Fruit fly (Drosophila melanogaster): Measurements from ENCODE around the gene Eip78C.
A peak's percentile ranks its signal among the peaks of the same experiment; 100 is the strongest.

Eip78C gene

DNA sequence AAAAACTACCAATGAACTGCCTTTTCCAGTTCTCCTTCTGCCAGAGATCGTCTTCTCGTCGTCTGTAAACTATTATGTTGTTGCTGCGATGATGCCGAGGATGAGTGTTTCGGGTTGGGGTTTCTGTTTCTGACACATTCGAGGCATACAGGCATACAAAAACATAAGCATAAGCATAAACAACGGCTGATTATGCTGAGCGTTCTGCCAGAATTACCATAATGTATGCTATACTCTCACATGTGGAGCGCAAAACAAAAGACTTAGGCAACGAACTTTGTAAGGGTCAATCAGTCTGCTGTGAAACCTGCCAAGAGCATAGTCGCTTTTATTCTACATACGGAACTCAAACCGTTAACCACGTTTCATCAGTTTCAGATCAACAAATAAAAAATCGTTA, 67.8 kb downstream of the Eip78C start, which contains the start of gene Cpr78Cb:
TSS of gene Cpr78Cb (plus strand) at position 291 of the 400 bp plus-strand sequence.
- no peak for TF ChIP-seq noc (tag; optimal IDR thresholded peaks at IDR 0.05)

DNA sequence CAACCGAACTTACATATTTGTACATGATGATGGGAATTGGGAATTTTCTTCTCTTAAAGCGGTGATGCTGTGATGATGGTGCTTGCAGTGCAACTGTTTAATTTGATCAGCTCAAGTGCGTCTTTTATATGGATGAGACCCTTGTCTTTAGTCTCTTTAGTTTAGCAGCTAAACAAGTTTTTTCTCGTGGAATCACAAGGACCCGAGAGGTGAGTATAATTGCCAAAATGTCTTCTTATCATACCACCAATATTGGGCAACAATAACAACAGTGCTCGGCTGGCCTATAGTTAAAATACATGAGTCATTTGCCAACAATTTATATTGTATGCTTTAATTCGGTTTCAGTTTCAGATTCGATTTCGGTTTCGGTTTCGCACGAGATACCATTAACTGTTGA, 71.3 kb downstream of the Eip78C start, which contains the start of gene Edg78E:
TSS of gene Edg78E (minus strand) at position 101 of the 400 bp plus-strand sequence.
- no peak for TF ChIP-seq noc (tag; optimal IDR thresholded peaks at IDR 0.05)

DNA sequence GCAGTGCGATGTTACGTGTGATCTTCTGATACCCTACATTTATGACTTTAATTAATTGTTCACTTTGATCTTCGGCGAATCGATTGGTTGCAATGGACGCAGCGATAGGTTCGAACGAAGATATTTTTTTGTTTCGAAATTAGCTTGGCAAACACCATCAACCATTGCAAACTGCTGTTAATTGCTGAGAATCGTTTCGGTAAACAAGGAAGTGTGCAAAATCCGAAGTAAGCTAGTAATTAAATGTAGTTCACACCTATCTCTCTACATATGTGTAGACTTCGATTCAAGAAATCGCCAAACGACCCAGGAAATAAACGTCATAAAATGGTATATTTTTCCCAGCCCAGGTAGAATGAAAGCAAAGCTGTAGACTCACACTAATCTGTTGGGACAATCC, 72.0 kb downstream of the Eip78C start, which contains the start of gene CG43702:
TSS of gene CG43702 (plus strand) at position 301 of the 400 bp plus-strand sequence.
- TF ChIP-seq noc (tag; optimal IDR thresholded peaks at IDR 0.05), result no peak

DNA sequence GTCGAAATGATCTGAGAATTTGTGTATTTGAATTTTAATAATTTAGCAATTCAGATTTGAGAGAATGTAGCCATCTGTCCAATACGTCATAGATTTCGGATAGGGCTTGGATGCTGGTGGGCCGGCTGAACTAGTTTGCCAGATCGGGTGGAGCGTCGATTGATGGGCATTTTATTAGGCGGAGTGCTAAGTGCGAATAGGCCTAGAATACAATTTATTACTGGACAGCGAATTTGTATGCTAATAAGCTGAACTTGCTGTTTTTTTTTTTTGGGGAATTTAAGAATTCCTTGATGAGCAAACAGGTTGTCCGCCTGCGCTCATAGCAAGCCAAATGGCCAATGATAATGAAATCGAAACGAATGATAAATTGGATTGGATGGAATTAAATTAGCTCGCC, 72.8 kb downstream of the Eip78C start:
- TF ChIP-seq noc (tag; optimal IDR thresholded peaks at IDR 0.05), result no peak

DNA sequence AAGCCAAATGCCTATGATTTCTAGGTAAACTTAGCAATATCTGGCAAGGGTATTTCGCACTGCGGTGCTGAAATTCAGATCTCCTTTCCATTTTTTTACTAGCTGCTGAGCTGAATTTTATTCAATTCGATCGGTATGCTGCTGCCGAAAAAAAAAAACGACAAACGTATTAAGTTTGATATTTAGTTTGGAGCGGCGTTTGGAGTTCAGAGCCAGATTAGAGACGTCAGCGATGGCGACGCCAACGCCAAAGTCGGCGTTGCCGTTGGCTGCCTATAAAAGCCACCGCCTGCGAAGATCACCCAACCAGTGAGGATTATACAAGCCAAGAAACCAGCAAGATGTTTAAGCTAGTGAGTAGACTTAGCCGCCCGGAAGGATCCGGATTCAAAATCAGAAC, 73.9 kb downstream of the Eip78C start, which contains the start of gene Cpr78Cc:
TSS of gene Cpr78Cc (plus strand) at position 301 of the 400 bp plus-strand sequence.
- TF ChIP-seq noc (tag; optimal IDR thresholded peaks at IDR 0.05), result no peak

DNA sequence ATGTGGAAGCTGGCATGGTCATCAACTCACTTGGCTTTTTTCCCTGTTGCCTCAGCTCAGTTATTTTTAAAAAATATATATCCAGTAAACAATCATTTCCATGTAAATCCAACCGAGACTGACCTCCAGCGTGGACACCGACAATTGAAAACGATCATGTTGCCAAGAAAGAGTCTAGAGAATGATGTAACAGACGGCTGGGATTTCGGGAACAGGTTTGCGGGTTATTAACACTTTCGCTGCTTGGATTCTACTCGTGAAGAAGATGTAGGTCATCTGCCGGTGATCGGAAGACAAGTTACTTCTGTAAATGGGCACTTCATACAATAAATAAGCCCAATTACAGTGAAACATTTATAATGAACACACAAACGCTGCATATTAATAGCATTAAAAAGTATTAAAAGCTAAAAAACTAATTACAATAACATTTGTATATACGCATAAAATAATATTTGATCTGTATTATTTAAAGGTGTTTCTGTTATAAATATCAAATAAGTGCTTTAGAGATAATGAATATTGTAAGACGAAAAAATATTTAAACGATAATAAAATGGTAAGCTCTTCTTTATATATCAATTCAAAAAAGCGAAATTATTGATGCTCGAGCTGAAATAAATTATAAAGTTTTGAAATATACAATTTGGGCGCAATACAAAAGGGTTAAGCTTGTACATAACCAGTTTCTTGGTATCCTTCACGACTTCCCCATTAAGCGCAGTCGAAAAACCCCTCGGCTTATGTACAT, 75.5 kb downstream of the Eip78C start:
- TF ChIP-seq noc (tag; optimal IDR thresholded peaks at IDR 0.05), result no peak

DNA sequence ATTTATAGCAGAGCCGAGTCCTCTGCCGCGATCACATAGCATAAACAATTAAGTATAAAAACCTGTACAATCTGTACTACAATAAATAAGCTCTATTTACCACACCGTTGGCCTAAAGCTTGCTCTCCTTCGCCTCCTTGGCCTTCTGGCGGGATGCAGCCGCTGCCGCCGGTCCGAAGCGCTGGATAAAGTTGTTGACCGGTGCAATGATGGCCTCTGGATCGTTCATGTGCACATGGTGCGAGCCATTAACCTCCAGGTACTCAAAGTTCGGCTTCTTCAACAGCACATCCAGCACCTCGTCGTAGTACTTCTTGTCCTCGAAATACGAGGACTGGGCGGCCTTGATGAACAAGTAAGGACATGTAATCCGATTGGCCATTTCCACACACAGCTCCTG, 76.1 kb downstream of the Eip78C start:
- TF ChIP-seq noc (tag; optimal IDR thresholded peaks at IDR 0.05), result no peak

DNA sequence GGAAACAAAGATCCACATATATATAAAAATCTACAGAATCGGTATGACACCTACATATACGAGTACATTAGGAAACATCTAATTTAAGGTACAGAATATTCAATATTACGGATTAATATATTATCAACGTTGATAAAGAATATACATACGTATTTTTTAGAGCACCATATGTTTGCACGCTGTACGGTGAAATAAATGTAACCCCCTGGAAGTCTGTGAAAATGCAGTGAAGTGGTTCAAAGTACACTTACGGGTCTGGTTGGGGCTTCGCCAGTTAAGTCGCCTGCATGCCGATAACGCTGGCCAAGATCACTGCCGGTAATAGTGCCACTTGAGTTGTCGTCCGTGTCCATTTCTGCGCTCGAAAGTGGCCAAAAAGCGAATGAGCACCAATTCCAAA, 77.2 kb downstream of the Eip78C start:
- TF ChIP-seq noc (tag; optimal IDR thresholded peaks at IDR 0.05), result no peak

DNA sequence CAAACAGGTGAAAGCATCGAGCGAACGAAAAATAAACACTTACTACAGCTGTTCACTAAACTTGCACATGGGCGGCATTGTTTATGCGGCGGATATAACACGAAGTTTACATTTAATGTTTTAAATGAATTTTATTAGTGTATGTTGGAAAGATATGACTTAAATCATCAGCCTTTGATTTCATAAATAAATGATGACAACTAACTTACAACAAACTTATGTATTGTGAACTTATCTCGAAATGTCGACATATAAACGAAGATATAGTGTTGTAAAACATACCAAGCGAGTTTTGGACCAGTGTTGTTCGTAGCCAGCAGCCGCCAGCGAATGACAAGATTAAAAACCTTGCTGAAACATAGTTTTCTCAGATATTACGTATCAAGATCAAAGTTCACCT, 78.0 kb downstream of the Eip78C start, which contains the start of the genes CG11309 and CG7632:
TSS of gene CG11309 (minus strand) at position 259 of the 400 bp plus-strand sequence.
TSS of gene CG7632 (plus strand) at position 298 of the 400 bp plus-strand sequence.
- peak; percentile 100 for TF ChIP-seq noc (tag; optimal IDR thresholded peaks at IDR 0.05)
